Fruit fly (Drosophila melanogaster) whole organism, embryonic: ENCODE data around the gene BckdhA.
A peak's percentile ranks its signal among the peaks of the same experiment; 100 is the strongest.

Experiments used
- Bgb ChIP-seq: fragments of 200-800 bp; sonication (Bioruptor generic); IDR thresholded peaks from 2 replicates; pipeline ENCODE4 v1.3.6; 2022; ENCODE audit warnings: missing biosample characterization, missing genetic modification characterization; ENCODE audit not compliant: partially characterized antibody
- BtbVII ChIP-seq: fragments of 200-800 bp; sonication (Bioruptor generic); optimal IDR thresholded peaks from 3 replicates; lab custom pipeline; 2017; ENCODE audit warnings: missing biosample characterization, mild to moderate bottlenecking, missing genetic modification characterization
- CG10565 ChIP-seq: fragments of 200-800 bp; sonication (Bioruptor generic); optimal IDR thresholded peaks from 3 replicates; lab custom pipeline; 2016; ENCODE audit warnings: missing biosample characterization, mild to moderate bottlenecking, missing genetic modification characterization
- CG10654 ChIP-seq: fragments of 200-800 bp; sonication (Bioruptor generic); optimal IDR thresholded peaks from 2 replicates; lab custom pipeline; 2016; ENCODE audit warnings: missing biosample characterization, missing genetic modification characterization
- CG11398 ChIP-seq: fragments of 200-800 bp; sonication (Bioruptor generic); optimal IDR thresholded peaks from 2 replicates; lab custom pipeline; 2016; ENCODE audit warnings: missing biosample characterization, missing genetic modification characterization
- CG12104 ChIP-seq: fragments of 200-800 bp; sonication (Bioruptor generic); optimal IDR thresholded peaks from 3 replicates; lab custom pipeline; 2016; ENCODE audit warnings: missing biosample characterization, missing genetic modification characterization
- CG12155 ChIP-seq: fragments of 200-800 bp; sonication (Bioruptor generic); optimal IDR thresholded peaks from 3 replicates; lab custom pipeline; 2016; ENCODE audit warnings: missing biosample characterization, missing genetic modification characterization
- CG12391 ChIP-seq: fragments of 200-800 bp; sonication (Bioruptor generic); optimal IDR thresholded peaks from 3 replicates; lab custom pipeline; 2018; ENCODE audit warnings: missing biosample characterization, mild to moderate bottlenecking, missing genetic modification characterization, moderate library complexity
- CG12744 ChIP-seq: fragments of 200-800 bp; sonication (Bioruptor generic); optimal IDR thresholded peaks from 2 replicates; lab custom pipeline; 2016; ENCODE audit warnings: missing biosample characterization, missing genetic modification characterization
- CG14050 ChIP-seq: fragments of 200-800 bp; sonication (Bioruptor generic); IDR thresholded peaks from 3 replicates; pipeline ENCODE4 v1.3.6; 2022; ENCODE audit warnings: missing biosample characterization, missing genetic modification characterization
- CG15479 ChIP-seq: fragments of 200-800 bp; sonication (Bioruptor generic); optimal IDR thresholded peaks from 3 replicates; lab custom pipeline; 2019; ENCODE audit warnings: missing biosample characterization, mild to moderate bottlenecking, missing genetic modification characterization, moderate library complexity
- CG17802 ChIP-seq: fragments of 200-800 bp; sonication (Bioruptor generic); optimal IDR thresholded peaks from 2 replicates; lab custom pipeline; 2018; ENCODE audit warnings: missing biosample characterization, mild to moderate bottlenecking, missing genetic modification characterization, moderate library complexity
- CG42726 ChIP-seq: fragments of 200-800 bp; sonication (Bioruptor generic); IDR thresholded peaks from 2 replicates; pipeline ENCODE4 v1.3.6; 2022; ENCODE audit warnings: missing biosample characterization, missing genetic modification characterization; ENCODE audit not compliant: partially characterized antibody
- CG7271 ChIP-seq: fragments of 200-800 bp; sonication (Bioruptor generic); optimal IDR thresholded peaks from 2 replicates; lab custom pipeline; 2018; ENCODE audit warnings: missing biosample characterization, mild to moderate bottlenecking, missing genetic modification characterization, moderate library complexity
- Camta ChIP-seq: fragments of 200-800 bp; sonication (Bioruptor generic); optimal IDR thresholded peaks from 2 replicates; lab custom pipeline; 2016; ENCODE audit warnings: missing biosample characterization, missing genetic modification characterization
- Dbx ChIP-seq: fragments of 200-800 bp; sonication (Bioruptor generic); IDR thresholded peaks from 3 replicates; pipeline ENCODE4 v1.3.6; 2022; ENCODE audit warnings: missing biosample characterization, missing genetic modification characterization
- Dip2 ChIP-seq: fragments of 200-800 bp; sonication (Bioruptor generic); IDR thresholded peaks from 2 replicates; pipeline ENCODE4 v1.3.6; 2022; ENCODE audit warnings: missing biosample characterization, missing genetic modification characterization
- Doc2 ChIP-seq: fragments of 200-800 bp; sonication (Bioruptor generic); IDR thresholded peaks from 2 replicates; pipeline ENCODE4 v1.3.6; 2022; ENCODE audit warnings: missing biosample characterization, missing genetic modification characterization
- Ets97D ChIP-seq: fragments of 200-800 bp; sonication (Bioruptor generic); optimal IDR thresholded peaks from 3 replicates; lab custom pipeline; 2016; ENCODE audit warnings: missing biosample characterization, missing genetic modification characterization
- Gug ChIP-seq: fragments of 200-800 bp; sonication (Bioruptor generic); IDR thresholded peaks from 4 replicates; pipeline ENCODE4 v1.3.6; 2022; ENCODE audit warnings: missing biosample characterization, missing genetic modification characterization
- Hmr ChIP-seq: fragments of 200-800 bp; sonication (Bioruptor generic); optimal IDR thresholded peaks from 3 replicates; lab custom pipeline; 2017; ENCODE audit warnings: mild to moderate bottlenecking, missing biosample characterization, missing genetic modification reagents, missing genetic modification characterization
- Kr ChIP-seq: fragments of 200-800 bp; sonication (Bioruptor generic); optimal IDR thresholded peaks from 2 replicates; lab custom pipeline; 2017; ENCODE audit warnings: missing biosample characterization, mild to moderate bottlenecking, missing genetic modification characterization
- Lim3 ChIP-seq: fragments of 200-800 bp; sonication (Bioruptor generic); IDR thresholded peaks from 2 replicates; pipeline ENCODE4 v1.3.6; 2022; ENCODE audit warnings: missing biosample characterization, missing genetic modification characterization
- MBD-R2 ChIP-seq: fragments of 200-800 bp; sonication (Bioruptor generic); IDR thresholded peaks from 2 replicates; pipeline ENCODE4 v1.3.6; 2022; ENCODE audit warnings: missing biosample characterization, missing genetic modification characterization
- Max ChIP-seq: fragments of 200-800 bp; sonication (Bioruptor generic); optimal IDR thresholded peaks from 2 replicates; lab custom pipeline; 2016; ENCODE audit warnings: missing biosample characterization, mild to moderate bottlenecking, missing genetic modification characterization
- Meics ChIP-seq: fragments of 200-800 bp; sonication (Bioruptor generic); optimal IDR thresholded peaks from 2 replicates; lab custom pipeline; 2017; ENCODE audit warnings: missing biosample characterization, mild to moderate bottlenecking, missing genetic modification characterization
- NC2β ChIP-seq: fragments of 200-800 bp; sonication (Bioruptor generic); optimal IDR thresholded peaks from 2 replicates; lab custom pipeline; 2016; ENCODE audit warnings: missing biosample characterization, missing genetic modification characterization
- Neu2 ChIP-seq: fragments of 200-800 bp; sonication (Bioruptor generic); optimal IDR thresholded peaks from 3 replicates; lab custom pipeline; 2016; ENCODE audit warnings: missing biosample characterization, missing genetic modification characterization, borderline replicate concordance
- Ravus ChIP-seq: fragments of 200-800 bp; sonication (Bioruptor generic); IDR thresholded peaks from 2 replicates; pipeline ENCODE4 v1.3.6; 2022; ENCODE audit warnings: missing biosample characterization, missing genetic modification characterization
- Rfx ChIP-seq: fragments of 200-800 bp; sonication (Bioruptor generic); IDR thresholded peaks from 2 replicates; pipeline ENCODE4 v1.3.6; 2022; ENCODE audit warnings: missing biosample characterization, missing genetic modification characterization
- Side ChIP-seq: fragments of 200-800 bp; sonication (Bioruptor generic); optimal IDR thresholded peaks from 2 replicates; lab custom pipeline; 2016; ENCODE audit warnings: missing biosample characterization, missing genetic modification characterization
- Ssrp ChIP-seq: fragments of 200-800 bp; sonication (Bioruptor generic); optimal IDR thresholded peaks from 2 replicates; lab custom pipeline; 2018; ENCODE audit warnings: missing biosample characterization, mild to moderate bottlenecking, missing genetic modification characterization, moderate library complexity
- Tbp ChIP-seq: fragments of >200 bp; optimal IDR thresholded peaks from 2 replicates; lab custom pipeline; 2018; ENCODE audit warnings: missing biosample characterization, missing genetic modification characterization
- aop ChIP-seq: fragments of 200-800 bp; sonication (Bioruptor generic); IDR thresholded peaks from 2 replicates; pipeline ENCODE4 v1.3.6; 2022; ENCODE audit warnings: missing biosample characterization, missing genetic modification characterization
- ato ChIP-seq: fragments of 200-800 bp; sonication (Bioruptor generic); IDR thresholded peaks from 2 replicates; pipeline ENCODE4 v1.3.6; 2022; ENCODE audit warnings: missing biosample characterization, missing genetic modification characterization; ENCODE audit not compliant: partially characterized antibody
- da ChIP-seq: fragments of 200-800 bp; sonication (Bioruptor generic); optimal IDR thresholded peaks from 2 replicates; lab custom pipeline; 2016; ENCODE audit warnings: missing biosample characterization, missing genetic modification characterization
- emc ChIP-seq: fragments of 200-800 bp; sonication (Bioruptor generic); optimal IDR thresholded peaks from 2 replicates; lab custom pipeline; 2016; ENCODE audit warnings: missing biosample characterization, missing genetic modification characterization
- en ChIP-seq: fragments of 200-800 bp; sonication (Bioruptor generic); optimal IDR thresholded peaks from 2 replicates; lab custom pipeline; 2016; ENCODE audit warnings: missing biosample characterization, missing genetic modification characterization
- gcm ChIP-seq: fragments of 200-800 bp; sonication (Bioruptor generic); optimal IDR thresholded peaks from 2 replicates; lab custom pipeline; 2019; ENCODE audit warnings: missing biosample characterization, mild to moderate bottlenecking, missing genetic modification characterization, moderate library complexity
- kni ChIP-seq: fragments of 200-800 bp; sonication (Bioruptor generic); optimal IDR thresholded peaks from 3 replicates; lab custom pipeline; 2017; ENCODE audit warnings: mild to moderate bottlenecking, missing biosample characterization, missing genetic modification reagents, missing genetic modification characterization
- knrl ChIP-seq: fragments of 200-800 bp; sonication (Bioruptor generic); IDR thresholded peaks from 3 replicates; pipeline ENCODE4 v1.3.6; 2022; ENCODE audit warnings: missing biosample characterization, missing genetic modification characterization; ENCODE audit not compliant: partially characterized antibody
- lilli ChIP-seq: fragments of 200-800 bp; sonication (Bioruptor generic); optimal IDR thresholded peaks from 3 replicates; lab custom pipeline; 2016; ENCODE audit warnings: missing biosample characterization, missing genetic modification characterization
- luna ChIP-seq: fragments of 200-800 bp; sonication (Bioruptor generic); optimal IDR thresholded peaks from 2 replicates; lab custom pipeline; 2016; ENCODE audit warnings: missing biosample characterization, missing genetic modification characterization
- nau ChIP-seq: fragments of 200-800 bp; sonication (Bioruptor generic); optimal IDR thresholded peaks from 3 replicates; lab custom pipeline; 2017; ENCODE audit warnings: missing biosample characterization, mild to moderate bottlenecking, missing genetic modification characterization, missing genetic modification reagents
- oc ChIP-seq: fragments of 200-800 bp; sonication (Bioruptor generic); optimal IDR thresholded peaks from 2 replicates; lab custom pipeline; 2018; ENCODE audit warnings: missing biosample characterization, mild to moderate bottlenecking, missing genetic modification characterization, moderate library complexity
- org-1 ChIP-seq: fragments of 200-800 bp; sonication (Bioruptor generic); optimal IDR thresholded peaks from 2 replicates; lab custom pipeline; 2017; ENCODE audit warnings: missing biosample characterization, missing genetic modification characterization
- seq ChIP-seq: fragments of 200-800 bp; sonication (Bioruptor generic); IDR thresholded peaks from 2 replicates; pipeline ENCODE4 v1.3.6; 2022; ENCODE audit warnings: missing biosample characterization, missing genetic modification characterization
- ssp ChIP-seq: fragments of 200-800 bp; sonication (Bioruptor generic); IDR thresholded peaks from 2 replicates; pipeline ENCODE4 v1.3.6; 2022; ENCODE audit warnings: missing biosample characterization, missing genetic modification characterization
- stwl ChIP-seq: fragments of 200-800 bp; sonication (Bioruptor generic); optimal IDR thresholded peaks from 3 replicates; lab custom pipeline; 2018; ENCODE audit warnings: missing biosample characterization, mild to moderate bottlenecking, missing genetic modification characterization, moderate library complexity
- vnd ChIP-seq: fragments of 200-800 bp; sonication (Bioruptor generic); IDR thresholded peaks from 3 replicates; pipeline ENCODE4 v1.3.6; 2022; ENCODE audit warnings: missing biosample characterization, missing genetic modification characterization; ENCODE audit not compliant: partially characterized antibody
- wor ChIP-seq: fragments of 200-800 bp; sonication (Bioruptor generic); IDR thresholded peaks from 2 replicates; pipeline ENCODE4 v1.3.6; 2022; ENCODE audit warnings: missing biosample characterization, missing genetic modification characterization

BckdhA gene

dm6 chr3R:9534125-9534496 is 21.5 kb upstream of the BckdhA start (continued):
- peak; percentile 84 for TF ChIP-seq CG14050 (GFP tag; lab: Robert Waterston, UW)
- peak; percentile 56 for TF ChIP-seq Ravus (GFP tag; lab: Robert Waterston, UW)
- TF ChIP-seq Kr: no peak
- TF ChIP-seq vnd (GFP tag; lab: Robert Waterston, UW): no peak
- no peak for TF ChIP-seq knrl (GFP tag; lab: Robert Waterston, UW)
- TF ChIP-seq da (GFP tag; lab: Kevin White, UChicago): peak; percentile 82
- TF ChIP-seq CG10654 (GFP tag; lab: Kevin White, UChicago): peak; percentile 91
- peak; percentile 86 for TF ChIP-seq Meics (GFP tag; lab: Kevin White, UChicago)
- TF ChIP-seq aop: peak; percentile 81
- TF ChIP-seq Ssrp: peak; percentile 95
- peak; percentile 82 for TF ChIP-seq seq
- TF ChIP-seq CG17802: peak; percentile 79
- TF ChIP-seq Max: peak; percentile 86
- peak; percentile 31; the same call in 1 of the 2 replicates for TF ChIP-seq Doc2 (GFP tag; lab: Robert Waterston, UW)
- peak; percentile 93 for TF ChIP-seq wor
- TF ChIP-seq CG15479 (GFP tag; lab: Kevin White, UChicago): no peak
- TF ChIP-seq NC2β (GFP tag; lab: Kevin White, UChicago): peak; percentile 90
- TF ChIP-seq kni: no peak
- peak; percentile 88 for TF ChIP-seq lilli
- TF ChIP-seq Bgb: no peak
- no peak; the same call in 1 of the 2 replicates for TF ChIP-seq Dip2 (GFP tag; lab: Robert Waterston, UW)
- peak; percentile 94 for TF ChIP-seq CG11398 (GFP tag; lab: Kevin White, UChicago)
- TF ChIP-seq CG12104 (GFP tag; lab: Kevin White, UChicago): peak; percentile 81
- peak; percentile 89 for TF ChIP-seq CG12155 (GFP tag; lab: Kevin White, UChicago)
- peak; percentile 86 for TF ChIP-seq emc (GFP tag; lab: Kevin White, UChicago)
- TF ChIP-seq CG12744 (GFP tag; lab: Kevin White, UChicago): peak; percentile 89
- TF ChIP-seq Hmr: peak; percentile 85
- peak; percentile 80 for TF ChIP-seq luna (GFP tag; lab: Kevin White, UChicago)
- TF ChIP-seq org-1 (GFP tag; lab: Kevin White, UChicago): peak; percentile 84
- peak; percentile 95 for TF ChIP-seq oc (tag; lab: Kevin White, UChicago)
- TF ChIP-seq Gug (GFP tag; lab: Robert Waterston, UW): peak; percentile 76
- TF ChIP-seq Side: peak; percentile 87
- peak; percentile 92 for TF ChIP-seq gcm
- peak; percentile 74 for TF ChIP-seq Ets97D
- peak; percentile 78 for TF ChIP-seq Dbx (GFP tag; lab: Robert Waterston, UW)
- TF ChIP-seq nau: peak; percentile 82
- TF ChIP-seq ssp (GFP tag; lab: Robert Waterston, UW): peak; percentile 82
- TF ChIP-seq MBD-R2 (GFP tag; lab: Robert Waterston, UW): peak; percentile 62; the same call in 1 of the 2 replicates
- no peak for TF ChIP-seq CG42726
- TF ChIP-seq Neu2: peak; percentile 4
- peak; percentile 95 for TF ChIP-seq CG12391 (tag; lab: Kevin White, UChicago)
- TF ChIP-seq Rfx (GFP tag; lab: Robert Waterston, UW): peak; percentile 87; the same call in 1 of the 2 replicates
- TF ChIP-seq stwl (tag; lab: Kevin White, UChicago): no peak
- TF ChIP-seq CG10565 (GFP tag; lab: Kevin White, UChicago): peak; percentile 77
- TF ChIP-seq BtbVII (GFP tag; lab: Kevin White, UChicago): peak; percentile 85
- peak; percentile 79 for TF ChIP-seq en
- TF ChIP-seq CG7271 (tag; lab: Kevin White, UChicago): peak; percentile 39
- TF ChIP-seq Camta (GFP tag; lab: Kevin White, UChicago): peak; percentile 93
- no peak for TF ChIP-seq Lim3 (GFP tag; lab: Robert Waterston, UW)
- TF ChIP-seq ato: no peak
- no peak for TF ChIP-seq Tbp (GFP tag; lab: Kevin White, UChicago)
